Fruit fly (Drosophila melanogaster): ENCODE data around the gene Prp31.

Gene Prp31

DNA sequence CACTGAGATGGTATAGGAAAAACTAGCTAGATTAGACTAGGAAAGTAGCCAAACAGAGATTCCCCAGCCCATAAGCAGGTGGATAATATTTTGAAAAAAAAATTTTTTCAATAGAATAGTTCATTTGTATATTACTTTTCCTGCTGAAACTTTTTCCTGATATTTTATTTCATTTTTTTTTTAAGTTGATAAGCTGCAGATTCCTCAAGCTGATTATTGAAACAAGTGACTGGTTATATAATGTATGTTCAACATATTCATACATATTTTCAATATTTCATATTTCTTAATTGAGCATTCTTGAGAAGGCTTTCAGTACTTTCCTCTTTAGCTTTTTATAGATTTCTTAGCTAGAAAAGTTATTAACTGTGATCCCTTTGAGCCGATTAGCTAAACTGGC lies 44.2 kb downstream of the Prp31 start:
- TF ChIP-seq CG33017 (tag; optimal IDR thresholded peaks at IDR 0.05) (no peak), CG1620 (GFP tag; optimal IDR thresholded peaks at IDR 0.05) (no peak), toe (GFP tag; optimal IDR thresholded peaks at IDR 0.05) (no peak), CG7101 (tag; optimal IDR thresholded peaks at IDR 0.05) (no peak), CG5204 (GFP tag; optimal IDR thresholded peaks at IDR 0.05) (no peak), Clk (GFP tag; optimal IDR thresholded peaks at IDR 0.05) (no peak), Crg-1 (GFP tag; optimal IDR thresholded peaks at IDR 0.05) (no peak), kay (GFP tag; ENCODE audit: borderline replicate concordance) (no peak), CG11617 (GFP tag; optimal IDR thresholded peaks at IDR 0.05) (no peak), bab1 (GFP tag; optimal IDR thresholded peaks at IDR 0.05) (no peak), cic (GFP tag; optimal IDR thresholded peaks at IDR 0.05) (no peak), CG12768 (GFP tag; optimal IDR thresholded peaks at IDR 0.05) (no peak), Hr96 (GFP tag; optimal IDR thresholded peaks at IDR 0.05) (no peak), ovo (GFP tag; optimal IDR thresholded peaks at IDR 0.05) (no peak)

DNA sequence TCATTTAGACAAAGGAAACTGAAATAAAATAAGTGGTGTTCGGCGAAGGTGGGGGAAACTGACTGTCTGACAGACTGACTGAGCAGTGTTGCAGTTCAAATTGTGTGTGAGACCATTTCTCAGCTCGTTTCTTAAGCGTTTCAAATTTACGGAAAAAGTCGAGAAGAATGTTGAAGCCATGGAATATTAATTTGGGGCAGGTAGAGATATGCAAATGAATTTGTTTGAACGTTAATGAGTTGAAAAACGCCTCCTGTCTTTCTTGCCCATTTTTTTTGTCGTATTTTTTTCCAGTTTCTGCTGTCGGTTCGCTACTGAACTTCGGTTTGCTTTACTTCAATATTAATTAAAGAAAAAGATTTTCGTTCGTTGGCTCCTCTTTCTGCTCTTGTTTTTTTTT lies 44.7 kb downstream of the Prp31 start:
- TF ChIP-seq ovo (GFP tag; optimal IDR thresholded peaks at IDR 0.05) = no peak
- no peak for TF ChIP-seq CG33017 (tag; optimal IDR thresholded peaks at IDR 0.05)
- no peak for TF ChIP-seq CG7101 (tag; optimal IDR thresholded peaks at IDR 0.05)
- no peak for TF ChIP-seq Hr96 (GFP tag; optimal IDR thresholded peaks at IDR 0.05)
- no peak for TF ChIP-seq CG1620 (GFP tag; optimal IDR thresholded peaks at IDR 0.05)
- TF ChIP-seq bab1 (GFP tag; optimal IDR thresholded peaks at IDR 0.05) = no peak
- TF ChIP-seq kay (GFP tag; ENCODE audit: borderline replicate concordance) = no peak
- no peak for TF ChIP-seq Mnt (GFP tag; optimal IDR thresholded peaks at IDR 0.05)
- TF ChIP-seq CG14711 (tag; optimal IDR thresholded peaks at IDR 0.05) = no peak
- no peak for TF ChIP-seq CG5204 (GFP tag; optimal IDR thresholded peaks at IDR 0.05)
- TF ChIP-seq CG7045 (GFP tag; optimal IDR thresholded peaks at IDR 0.05) = no peak
- no peak for TF ChIP-seq tj (GFP tag; optimal IDR thresholded peaks at IDR 0.05)
- no peak for TF ChIP-seq Clk (GFP tag; optimal IDR thresholded peaks at IDR 0.05)
- TF ChIP-seq toe (GFP tag; optimal IDR thresholded peaks at IDR 0.05) = no peak
- no peak for TF ChIP-seq CG12768 (GFP tag; optimal IDR thresholded peaks at IDR 0.05)
- TF ChIP-seq pad (GFP tag; optimal IDR thresholded peaks at IDR 0.05) = no peak
- TF ChIP-seq CG11617 (GFP tag; optimal IDR thresholded peaks at IDR 0.05) = no peak

DNA sequence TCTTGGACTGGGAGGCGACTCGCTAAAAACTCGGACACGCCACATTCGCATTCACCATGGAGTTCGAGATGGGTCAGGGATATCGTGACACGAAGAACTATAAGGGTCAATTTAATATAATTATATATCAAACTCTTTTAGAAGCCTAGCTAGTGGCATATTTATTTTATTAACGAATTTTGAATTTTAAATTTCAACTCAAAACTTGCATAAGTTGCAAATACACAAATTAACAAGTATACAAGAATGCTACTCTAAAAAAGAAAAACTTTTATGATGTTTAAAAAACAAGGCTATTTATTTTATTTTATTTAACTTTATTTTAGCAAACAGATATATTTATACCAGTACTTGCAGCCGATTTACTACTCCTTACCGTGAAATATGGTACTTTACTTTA lies 47.2 kb downstream of the Prp31 start:
- TF ChIP-seq CG14711 (tag; optimal IDR thresholded peaks at IDR 0.05) = no peak
- TF ChIP-seq ovo (GFP tag; optimal IDR thresholded peaks at IDR 0.05) = no peak
- TF ChIP-seq Clk (GFP tag; optimal IDR thresholded peaks at IDR 0.05) = no peak
- TF ChIP-seq tj (GFP tag; optimal IDR thresholded peaks at IDR 0.05) = no peak
- no peak for TF ChIP-seq cic (GFP tag; optimal IDR thresholded peaks at IDR 0.05)
- TF ChIP-seq bab1 (GFP tag; optimal IDR thresholded peaks at IDR 0.05) = no peak

DNA sequence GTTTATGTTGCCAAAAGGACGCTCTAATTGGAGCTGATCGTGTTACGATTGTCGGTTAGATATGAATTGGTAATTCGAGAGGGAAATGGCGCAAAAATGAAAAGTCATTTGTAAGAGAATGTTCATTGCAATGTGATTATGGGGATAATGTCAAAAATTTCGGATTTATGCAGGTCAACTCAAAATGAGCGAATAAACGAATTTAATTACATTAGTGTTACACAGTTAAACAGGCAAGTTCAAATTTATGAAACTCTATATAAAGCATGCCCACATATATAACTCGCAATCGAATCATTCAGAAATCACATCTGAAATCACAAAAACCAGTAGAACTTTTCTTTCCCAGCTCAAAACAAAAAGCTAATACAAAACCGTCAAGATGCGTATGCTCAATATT lies 48.6 kb downstream of the Prp31 start, which contains the start of gene Prx1:
Gene Prx1 (plus strand): TSS at position 301 of the 400 bp plus-strand sequence.
- TF ChIP-seq cic (GFP tag; optimal IDR thresholded peaks at IDR 0.05) (no peak), Clk (GFP tag; optimal IDR thresholded peaks at IDR 0.05) (no peak), cnc (optimal IDR thresholded peaks at IDR 0.05) (no peak), tj (GFP tag; optimal IDR thresholded peaks at IDR 0.05) (no peak), CG5204 (GFP tag; optimal IDR thresholded peaks at IDR 0.05) (no peak), CG7101 (tag; optimal IDR thresholded peaks at IDR 0.05) (no peak), kay (GFP tag; ENCODE audit: borderline replicate concordance) (no peak), Hr96 (GFP tag; optimal IDR thresholded peaks at IDR 0.05) (no peak), CG14711 (tag; optimal IDR thresholded peaks at IDR 0.05) (no peak)

DNA sequence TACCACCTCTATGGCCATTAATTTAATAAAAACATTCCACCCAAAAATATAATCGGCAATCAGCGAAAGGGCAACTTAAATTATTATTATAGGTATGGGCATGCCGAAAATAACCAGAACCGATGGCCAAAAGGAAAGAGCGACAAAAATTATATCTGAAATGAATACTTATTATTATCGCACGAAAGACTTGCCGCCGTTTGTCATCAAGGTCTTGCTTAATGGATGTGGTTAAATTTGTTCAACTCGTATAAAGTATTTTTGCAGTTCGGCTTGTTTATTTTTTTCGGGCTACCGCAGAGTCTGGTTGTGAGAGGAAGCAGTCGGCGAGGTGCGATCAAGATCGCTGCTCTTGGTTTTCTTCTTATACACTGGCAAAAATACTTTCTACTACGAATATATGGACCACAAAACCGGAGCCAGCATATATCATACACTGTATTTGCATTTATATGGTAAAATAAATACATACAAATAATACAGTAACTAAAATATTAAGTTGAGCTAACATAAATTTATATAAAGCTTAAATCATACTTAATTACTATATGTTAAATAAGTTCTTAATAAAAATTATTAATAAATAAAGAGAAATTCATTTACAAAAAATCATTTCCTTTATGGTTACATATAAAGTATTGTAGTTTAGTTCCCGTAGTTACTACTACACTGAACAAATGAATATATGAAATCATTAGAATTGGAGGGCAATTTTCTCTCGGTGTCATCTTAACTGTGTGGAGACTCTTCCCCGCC lies 50.0 kb downstream of the Prp31 start:
- TF ChIP-seq ovo (GFP tag; optimal IDR thresholded peaks at IDR 0.05) (no peak), CG5204 (GFP tag; optimal IDR thresholded peaks at IDR 0.05) (no peak), CG1620 (GFP tag; optimal IDR thresholded peaks at IDR 0.05) (no peak), cnc (optimal IDR thresholded peaks at IDR 0.05) (no peak), tj (GFP tag; optimal IDR thresholded peaks at IDR 0.05) (no peak), Mnt (GFP tag; optimal IDR thresholded peaks at IDR 0.05) (no peak), Crg-1 (GFP tag; optimal IDR thresholded peaks at IDR 0.05) (no peak), CG11617 (GFP tag; optimal IDR thresholded peaks at IDR 0.05) (no peak), CG14711 (tag; optimal IDR thresholded peaks at IDR 0.05) (no peak), kay (GFP tag; ENCODE audit: borderline replicate concordance) (no peak), CG12768 (GFP tag; optimal IDR thresholded peaks at IDR 0.05) (no peak), pad (GFP tag; optimal IDR thresholded peaks at IDR 0.05) (no peak), CG33017 (tag; optimal IDR thresholded peaks at IDR 0.05) (no peak), toe (GFP tag; optimal IDR thresholded peaks at IDR 0.05) (no peak), Hr96 (GFP tag; optimal IDR thresholded peaks at IDR 0.05) (no peak), cic (GFP tag; optimal IDR thresholded peaks at IDR 0.05) (no peak), CG7045 (GFP tag; optimal IDR thresholded peaks at IDR 0.05) (no peak), CG7101 (tag; optimal IDR thresholded peaks at IDR 0.05) (no peak), Clk (GFP tag; optimal IDR thresholded peaks at IDR 0.05) (no peak)
